Worm (Caenorhabditis elegans) whole organism, L4 larva: Measurements from ENCODE around the gene F47B8.13.

Source experiments
- F26F4.8 ChIP-seq: fragments of 200-800 bp; sonication (Bioruptor generic); conservative IDR thresholded peaks from 2 replicates; pipeline ENCODE4 v1.3.6; 2022; ENCODE audit warnings: missing genetic modification characterization, missing compliant biosample characterization
- F37D6.2 ChIP-seq: sonication (generic microtip); optimal IDR thresholded peaks from 2 replicates; lab custom pipeline; 2016; ENCODE audit warnings: mild to moderate bottlenecking, missing genetic modification characterization, missing compliant biosample characterization
- F44E2.7 ChIP-seq: fragments of 200-800 bp; sonication (Bioruptor generic); IDR thresholded peaks from 2 replicates; pipeline ENCODE4 v2.1.2; 2022; ENCODE audit warnings: missing genetic modification characterization, missing compliant biosample characterization
- F49E8.2 ChIP-seq: sonication (generic microtip); optimal IDR thresholded peaks from 2 replicates; lab custom pipeline; 2016; ENCODE audit warnings: missing compliant biosample characterization, mild to moderate bottlenecking, missing genetic modification characterization, borderline replicate concordance
- T20F7.1 ChIP-seq: fragments of 200-800 bp; sonication (Bioruptor generic); optimal IDR thresholded peaks from 2 replicates; lab custom pipeline; 2018; ENCODE audit warnings: mild to moderate bottlenecking, missing genetic modification characterization, missing compliant biosample characterization
- T26A8.4 ChIP-seq: fragments of 200-800 bp; sonication (Bioruptor generic); IDR thresholded peaks from 2 replicates; pipeline ENCODE4 v1.3.6; 2022; ENCODE audit warnings: missing genetic modification characterization, missing compliant biosample characterization
- Y5F2A.4 ChIP-seq: fragments of 200-800 bp; sonication (Bioruptor generic); optimal IDR thresholded peaks from 2 replicates; lab custom pipeline; 2018; ENCODE audit warnings: mild to moderate bottlenecking, missing genetic modification characterization, missing compliant biosample characterization
- Y75B8A.6 ChIP-seq: fragments of 200-800 bp; sonication (Bioruptor generic); IDR thresholded peaks from 2 replicates; pipeline ENCODE4 v1.3.6; 2022; ENCODE audit warnings: missing genetic modification reagents, missing genetic modification characterization, missing compliant biosample characterization
- aha-1 ChIP-seq: fragments of 150-350 bp; peaks from one replicate; lab custom pipeline; 2014; ENCODE audit warnings: missing biosample characterization, missing genetic modification characterization
- arid-1 ChIP-seq: fragments of 200-800 bp; sonication (Bioruptor generic); conservative IDR thresholded peaks from 2 replicates; pipeline ENCODE4 v1.3.6; 2022; ENCODE audit warnings: missing genetic modification reagents, missing genetic modification characterization, missing compliant biosample characterization
- attf-4 ChIP-seq: sonication (generic microtip); optimal IDR thresholded peaks from 3 replicates; lab custom pipeline; 2017; ENCODE audit warnings: missing biosample characterization, missing genetic modification characterization
- ceh-20 ChIP-seq: fragments of 200-800 bp; sonication (Bioruptor generic); IDR thresholded peaks from 2 replicates; pipeline ENCODE4 v1.3.6; 2022; ENCODE audit warnings: missing genetic modification reagents, missing genetic modification characterization, missing compliant biosample characterization
- ceh-28 ChIP-seq: fragments of 150-350 bp; optimal IDR thresholded peaks from 2 replicates; lab custom pipeline; 2014; ENCODE audit warnings: missing biosample characterization, missing genetic modification reagents, missing genetic modification characterization
- ceh-44 ChIP-seq: fragments of 200-800 bp; sonication (Bioruptor generic); IDR thresholded peaks from 2 replicates; pipeline ENCODE4 v1.3.6; 2022; ENCODE audit warnings: missing genetic modification reagents, missing genetic modification characterization, missing compliant biosample characterization
- ces-1 ChIP-seq: fragments of 150-350 bp; sonication (generic microtip); optimal IDR thresholded peaks from 4 replicates; lab custom pipeline; 2014; ENCODE audit warnings: missing biosample characterization, missing genetic modification reagents, missing genetic modification characterization
- cey-2 ChIP-seq: sonication (generic microtip); optimal IDR thresholded peaks from 3 replicates; lab custom pipeline; 2017; ENCODE audit warnings: missing genetic modification characterization, mild to moderate bottlenecking, missing compliant biosample characterization, antibody characterized with exemption, borderline replicate concordance; ENCODE audit not compliant: insufficient read depth
- ctbp-1 ChIP-seq: fragments of 200-800 bp; sonication (Bioruptor generic); IDR thresholded peaks from 2 replicates; pipeline ENCODE4 v1.3.6; 2022; ENCODE audit warnings: missing genetic modification reagents, missing genetic modification characterization, missing compliant biosample characterization
- daf-12 ChIP-seq: fragments of 150-350 bp; optimal IDR thresholded peaks from 2 replicates; lab custom pipeline; 2014; ENCODE audit warnings: missing biosample characterization, missing genetic modification reagents, missing genetic modification characterization
- dmd-6 ChIP-seq: fragments of 200-800 bp; sonication (Bioruptor generic); IDR thresholded peaks from 2 replicates; pipeline ENCODE4 v1.3.6; 2022; ENCODE audit warnings: missing genetic modification reagents, missing genetic modification characterization, missing compliant biosample characterization
- dpl-1 ChIP-seq: fragments of 150-350 bp; optimal IDR thresholded peaks from 2 replicates; lab custom pipeline; 2014; ENCODE audit warnings: missing biosample characterization, missing genetic modification reagents, missing genetic modification characterization
- egl-43 ChIP-seq: fragments of 200-800 bp; sonication (Bioruptor generic); IDR thresholded peaks from 2 replicates; pipeline ENCODE4 v1.3.6; 2022; ENCODE audit warnings: missing genetic modification reagents, missing genetic modification characterization, missing compliant biosample characterization
- fkh-10 ChIP-seq: fragments of 150-350 bp; optimal IDR thresholded peaks from 2 replicates; lab custom pipeline; 2014; ENCODE audit warnings: missing biosample characterization, missing genetic modification reagents, missing genetic modification characterization
- hmg-1.1 ChIP-seq: fragments of 200-800 bp; sonication (Bioruptor generic); IDR thresholded peaks from 2 replicates; pipeline ENCODE4 v1.3.6; 2022; ENCODE audit warnings: missing genetic modification reagents, missing genetic modification characterization, missing compliant biosample characterization
- jun-1 ChIP-seq: fragments of 150-350 bp; optimal IDR thresholded peaks from 2 replicates; lab custom pipeline; 2014; ENCODE audit warnings: missing biosample characterization, missing genetic modification reagents, missing genetic modification characterization
- lin-1 ChIP-seq: fragments of 200-800 bp; sonication (Bioruptor generic); IDR thresholded peaks from 2 replicates; pipeline ENCODE4 v1.3.6; 2022; ENCODE audit warnings: missing genetic modification reagents, missing genetic modification characterization, missing compliant biosample characterization
- lin-13 ChIP-seq: fragments of 150-350 bp; optimal IDR thresholded peaks from 2 replicates; lab custom pipeline; 2014; ENCODE audit warnings: missing biosample characterization, missing genetic modification reagents, missing genetic modification characterization
- lin-15B ChIP-seq: fragments of 150-350 bp; sonication (generic microtip); optimal IDR thresholded peaks from 3 replicates; lab custom pipeline; 2014; ENCODE audit warnings: missing biosample characterization, missing genetic modification characterization
- madf-5 ChIP-seq, 2 experiments: fragments of 200-800 bp; sonication (Bioruptor generic); IDR thresholded peaks; 2 replicates each; pipeline ENCODE4 v1.3.6; 2022; ENCODE audit warnings: missing compliant biosample characterization in 2 of 2, missing genetic modification characterization in 2 of 2
- mes-2 ChIP-seq: sonication (generic microtip); optimal IDR thresholded peaks from 2 replicates; lab custom pipeline; 2016; ENCODE audit warnings: missing genotype, mild to moderate bottlenecking, missing genetic modification characterization, missing compliant biosample characterization; ENCODE audit not compliant: poor library complexity, severe bottlenecking
- mxl-3 ChIP-seq: fragments of 200-800 bp; sonication (Bioruptor generic); optimal IDR thresholded peaks from 2 replicates; lab custom pipeline; 2018; ENCODE audit warnings: mild to moderate bottlenecking, missing genetic modification characterization, missing compliant biosample characterization
- nhr-102 ChIP-seq: sonication (generic microtip); optimal IDR thresholded peaks from 2 replicates; lab custom pipeline; 2016; ENCODE audit warnings: mild to moderate bottlenecking, missing genetic modification characterization, moderate library complexity, missing compliant biosample characterization
- nhr-28 ChIP-seq: fragments of 150-350 bp; optimal IDR thresholded peaks from 2 replicates; lab custom pipeline; 2014; ENCODE audit warnings: missing biosample characterization, missing genetic modification characterization
- nhr-41 ChIP-seq: fragments of 200-800 bp; sonication (Bioruptor generic); IDR thresholded peaks from 2 replicates; pipeline ENCODE4 v1.3.6; 2022; ENCODE audit warnings: missing genetic modification reagents, missing genetic modification characterization, missing compliant biosample characterization
- nhr-76 ChIP-seq: fragments of 150-350 bp; optimal IDR thresholded peaks from 2 replicates; lab custom pipeline; 2014; ENCODE audit warnings: missing biosample characterization, missing genetic modification characterization
- nhr-77 ChIP-seq: fragments of 150-350 bp; optimal IDR thresholded peaks from 2 replicates; lab custom pipeline; 2014; ENCODE audit warnings: missing biosample characterization, missing genetic modification characterization
- pqm-1 ChIP-seq: sonication (generic microtip); optimal IDR thresholded peaks from 2 replicates; lab custom pipeline; 2017; ENCODE audit warnings: missing biosample characterization, missing genetic modification characterization
- set-16 ChIP-seq: fragments of 200-800 bp; sonication (Bioruptor generic); IDR thresholded peaks from 2 replicates; pipeline ENCODE4 v1.3.6; 2022; ENCODE audit warnings: missing genetic modification reagents, missing genetic modification characterization, missing compliant biosample characterization
- snpc-4 ChIP-seq: fragments of 150-350 bp; optimal IDR thresholded peaks from 2 replicates; lab custom pipeline; 2014; ENCODE audit warnings: missing biosample characterization, missing genetic modification characterization
- spr-1 ChIP-seq: sonication (generic microtip); optimal IDR thresholded peaks from 2 replicates; lab custom pipeline; 2016; ENCODE audit warnings: mild to moderate bottlenecking, missing genetic modification characterization, missing compliant biosample characterization
- spr-3 ChIP-seq: fragments of 200-800 bp; sonication (Bioruptor generic); optimal IDR thresholded peaks from 2 replicates; lab custom pipeline; 2018; ENCODE audit warnings: mild to moderate bottlenecking, missing genetic modification characterization, missing compliant biosample characterization
- unc-62 ChIP-seq, 3 experiments: fragments of 150-350 bp in 1 of 3; sonication (generic microtip); optimal IDR thresholded peaks in 2 of 3; peaks in 1 of 3; 1 replicate in 1 of 3; 2 replicates in 2 of 3; lab custom pipeline; 2014 to 2017; ENCODE audit warnings: missing biosample characterization in 3 of 3, missing genetic modification characterization in 3 of 3, missing genetic modification reagents in 3 of 3, missing genotype in 1 of 3
- zip-2 ChIP-seq: fragments of 150-350 bp; optimal IDR thresholded peaks from 2 replicates; lab custom pipeline; 2014; ENCODE audit warnings: missing biosample characterization, missing genetic modification characterization
- ztf-7 ChIP-seq: fragments of 150-350 bp; optimal IDR thresholded peaks from 2 replicates; lab custom pipeline; 2014; ENCODE audit warnings: missing biosample characterization, missing genetic modification characterization

Gene F47B8.13

ce11 chrV:14354258-14354877 lies 34.8 kb upstream of the F47B8.13 start, which contains the start of gene Y49A3A.3 (continued):
- TF ChIP-seq lin-1 (GFP tag; lab: Robert Waterston, UW) (peak; percentile 42; the same call in 1 of the 2 replicates), nhr-102 (tag; lab: Kevin White, UChicago) (peak; percentile 91), egl-43 (peak; percentile 69; the same call in 1 of the 2 replicates), set-16 (GFP tag; lab: Robert Waterston, UW) (no peak), nhr-28 (tag; lab: Kevin White, UChicago) (no peak), nhr-41 (GFP tag; lab: Robert Waterston, UW) (no peak)
- TF ChIP-seq, all 104 proteins: peak for 46

ce11 chrV:14352032-14352431 lies 32.5 kb upstream of the F47B8.13 start:
- TF ChIP-seq T26A8.4 (GFP tag; lab: Robert Waterston, UW) (no peak), dmd-6 (GFP tag; lab: Robert Waterston, UW) (no peak), mxl-3 (peak; percentile 5), F37D6.2 (tag; lab: Kevin White, UChicago) (no peak), nhr-77 (tag; lab: Kevin White, UChicago) (no peak), aha-1 (tag; lab: Kevin White, UChicago) (peak; percentile 81), set-16 (GFP tag; lab: Robert Waterston, UW) (peak; percentile 56)

ce11 chrV:14351629-14352028 lies 32.1 kb upstream of the F47B8.13 start, which contains the start of gene vha-13:
TSS of gene vha-13 (plus strand) at chrV:14351709.
- TF ChIP-seq unc-62 (GFP tag; optimal IDR thresholded peaks at IDR 0.05 in 1 of 2; lab: Kevin White, UChicago): peak in 1 of 2 experiments; percentile 72
- TF ChIP-seq unc-62 (tag; optimal IDR thresholded peaks at IDR 0.05; lab: Kevin White, UChicago): no peak
- TF ChIP-seq lin-15B: no peak
- TF ChIP-seq, all 104 proteins: peak for 1

- TF ChIP-seq jun-1 (tag; lab: Kevin White, UChicago) (peak; percentile 40), Y5F2A.4 (GFP tag; lab: Kevin White, UChicago) (no peak), ces-1 (GFP tag; lab: Kevin White, UChicago) (peak; percentile 1), mes-2 (tag; lab: Kevin White, UChicago) (peak; percentile 84), nhr-77 (tag; lab: Kevin White, UChicago) (peak; percentile 87), F49E8.2 (no peak), arid-1 (GFP tag; lab: Robert Waterston, UW) (0 out of 2 replicates have a peak, but pooled peaks have one; percentile 5), F44E2.7 (GFP tag; lab: Robert Waterston, UW) (0 out of 2 replicates have a peak, but pooled peaks have one; percentile 31), spr-3 (GFP tag; lab: Kevin White, UChicago) (no peak), daf-12 (tag; lab: Kevin White, UChicago) (no peak), ceh-20 (GFP tag; lab: Robert Waterston, UW) (peak; percentile 76; the same call in 1 of the 2 replicates), Y75B8A.6 (no peak), spr-1 (tag; lab: Kevin White, UChicago) (peak; percentile 42), T26A8.4 (GFP tag; lab: Robert Waterston, UW) (peak; percentile 45; the same call in 1 of the 2 replicates), attf-4 (tag; lab: Kevin White, UChicago) (no peak), hmg-1.1 (GFP tag; lab: Robert Waterston, UW) (peak; percentile 91), cey-2 (tag; lab: Kevin White, UChicago) (no peak), F26F4.8 (no peak), pqm-1 (tag; lab: Kevin White, UChicago) (peak; percentile 81), lin-13 (peak; percentile 87), fkh-10 (GFP tag; lab: Kevin White, UChicago) (peak; percentile 35), nhr-76 (tag; lab: Kevin White, UChicago) (no peak), ceh-28 (tag; lab: Kevin White, UChicago) (no peak), zip-2 (tag; lab: Kevin White, UChicago) (no peak), nhr-41 (GFP tag; lab: Robert Waterston, UW) (0 out of 2 replicates have a peak, but pooled peaks have one; percentile 40), snpc-4 (tag; lab: Kevin White, UChicago) (no peak), F37D6.2 (tag; lab: Kevin White, UChicago) (peak; percentile 22), T20F7.1 (GFP tag; lab: Kevin White, UChicago) (peak; percentile 75), ctbp-1 (peak; percentile 62; the same call in 1 of the 2 replicates), madf-5 (GFP tag; IDR thresholded peaks at IDR 0.05; lab: Robert Waterston, UW) (no peak), ztf-7 (tag; lab: Kevin White, UChicago) (no peak), ceh-44 (GFP tag; lab: Robert Waterston, UW) (peak; percentile 21; the same call in 1 of the 2 replicates), mxl-3 (peak; percentile 96), dpl-1 (peak; percentile 74)
These were observed 31.4 kb upstream of the F47B8.13 start for ce11 chrV:14350949-14351348.
